Fruit fly (Drosophila melanogaster): ENCODE data around the gene CG4101.

DNA sequence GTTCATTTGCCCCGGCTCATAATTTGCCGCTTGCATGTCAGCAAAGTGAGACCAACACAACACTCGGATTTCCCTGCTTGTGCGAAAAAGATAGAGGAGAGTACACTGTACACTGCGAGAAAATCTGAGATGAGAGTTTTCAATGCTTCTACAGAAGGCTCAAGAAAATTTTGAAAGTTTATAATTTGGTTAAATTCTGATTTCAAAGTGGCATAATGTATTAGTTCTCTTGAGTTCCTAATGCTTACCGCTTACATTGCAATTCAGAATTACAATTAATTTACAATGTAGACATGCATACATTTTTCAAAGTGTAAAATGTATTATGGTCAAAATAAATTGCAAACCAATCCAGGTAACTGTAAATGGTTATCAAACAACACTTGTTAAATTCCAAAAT is 30.7 kb downstream of the CG4101 start:
- no peak for TF ChIP-seq Myc (optimal IDR thresholded peaks at IDR 0.05)
- TF ChIP-seq Sin3A (optimal IDR thresholded peaks at IDR 0.05), result no peak
- no peak for TF ChIP-seq h (optimal IDR thresholded peaks at IDR 0.05)
- no peak for TF ChIP-seq psq (optimal IDR thresholded peaks at IDR 0.05)
- no peak for TF ChIP-seq insv (optimal IDR thresholded peaks at IDR 0.05)

Data from Kc167 (cell line).